Worm (Caenorhabditis elegans): ENCODE results near the gene C04G6.4.

DNA sequence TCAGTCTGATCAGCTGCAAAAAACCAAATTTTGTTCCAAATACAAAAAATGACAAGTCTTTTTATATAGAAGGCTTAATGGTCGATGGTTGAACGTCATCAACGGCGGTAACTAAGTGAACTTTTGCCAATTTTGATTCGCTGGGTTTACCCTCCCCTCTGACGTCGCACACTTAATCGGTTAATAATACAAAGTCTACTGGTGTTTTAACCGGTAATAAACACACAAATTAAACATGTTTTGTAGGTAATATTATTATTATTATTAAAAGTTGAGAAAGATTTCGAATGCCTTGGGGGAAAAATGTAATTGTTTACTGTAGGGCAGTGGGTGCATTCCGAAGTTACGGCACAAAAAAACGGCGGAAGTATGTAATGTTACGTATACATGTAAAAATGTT, 22.5 kb downstream of the C04G6.4 start, which contains the start of gene pho-12:
- no peak for TF ChIP-seq ceh-13 (GFP tag; optimal IDR thresholded peaks at IDR 0.05)
- TF ChIP-seq scrt-1 (GFP tag; IDR thresholded peaks at IDR 0.05): no peak
- TF ChIP-seq ama-1 (optimal IDR thresholded peaks at IDR 0.05): no peak
- TF ChIP-seq B0310.2 (tag; optimal IDR thresholded peaks at IDR 0.05): no peak
- TF ChIP-seq tbx-11 (GFP tag; IDR thresholded peaks at IDR 0.05): no peak

All from whole organism, early embryonic.